Worm (Caenorhabditis elegans): Measurements from ENCODE around the gene C06H5.13.
"Not testable (repeated sequence)": the region's sequence is repeated elsewhere in the genome, so short reads cannot be mapped to it uniquely, and the experiment has no call there.

Gene C06H5.13

DNA sequence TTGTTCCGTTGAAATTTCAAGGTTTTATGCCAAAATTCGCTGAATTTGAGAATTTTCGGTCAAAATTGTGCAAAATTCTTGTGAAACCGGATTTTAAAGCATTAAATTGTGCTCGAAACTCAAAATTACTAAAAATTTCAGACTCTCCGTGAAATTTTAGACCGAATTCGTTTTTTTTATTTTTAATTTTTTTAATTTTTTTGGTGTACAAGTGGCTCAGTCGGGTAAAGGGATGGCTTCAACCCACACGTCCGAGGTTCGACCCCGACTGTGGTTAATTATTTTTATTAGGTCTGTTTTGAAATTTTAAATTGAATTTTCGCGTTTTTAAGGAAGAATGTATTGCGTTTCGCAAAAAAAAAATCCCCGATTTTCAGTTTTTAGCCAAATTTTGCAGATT, 41.4 kb upstream of the C06H5.13 start:
- TF ChIP-seq ama-1 (optimal IDR thresholded peaks at IDR 0.05) = no peak
- TF ChIP-seq nhr-67 (tag; optimal IDR thresholded peaks at IDR 0.05) = no peak
- TF ChIP-seq pqm-1 (tag; optimal IDR thresholded peaks at IDR 0.05) = no peak
- TF ChIP-seq ceh-9 (tag; optimal IDR thresholded peaks at IDR 0.05) = no peak
- no peak for TF ChIP-seq eor-1 (tag; optimal IDR thresholded peaks at IDR 0.05)
- no peak for TF ChIP-seq nhr-237 (tag; optimal IDR thresholded peaks at IDR 0.05)
- no peak for TF ChIP-seq fkh-2 (tag; optimal IDR thresholded peaks at IDR 0.05)
- no peak for TF ChIP-seq nhr-76 (tag; optimal IDR thresholded peaks at IDR 0.05)
- no peak for TF ChIP-seq fos-1 (tag; optimal IDR thresholded peaks at IDR 0.05)
- no peak for TF ChIP-seq mdl-1 (tag; optimal IDR thresholded peaks at IDR 0.05)
- TF ChIP-seq elt-3 (tag; optimal IDR thresholded peaks at IDR 0.05) = no peak
- no peak for TF ChIP-seq lin-39 (tag; optimal IDR thresholded peaks at IDR 0.05)

- TF ChIP-seq ama-1 (optimal IDR thresholded peaks at IDR 0.05) (no peak), aly-2 (tag; optimal IDR thresholded peaks at IDR 0.05) (no peak), nhr-76 (tag; optimal IDR thresholded peaks at IDR 0.05) (no peak), elt-3 (tag; optimal IDR thresholded peaks at IDR 0.05) (no peak), tbx-2 (tag; optimal IDR thresholded peaks at IDR 0.05) (no peak)
These were observed 38.3 kb upstream of the C06H5.13 start for ce11 chrV:17935857-17936256.

ce11 chrV:17931795-17932194, 34.2 kb upstream of the C06H5.13 start:
- TF ChIP-seq egl-5 (tag; optimal IDR thresholded peaks at IDR 0.05) (no peak), nhr-28 (tag; optimal IDR thresholded peaks at IDR 0.05) (no peak)

DNA sequence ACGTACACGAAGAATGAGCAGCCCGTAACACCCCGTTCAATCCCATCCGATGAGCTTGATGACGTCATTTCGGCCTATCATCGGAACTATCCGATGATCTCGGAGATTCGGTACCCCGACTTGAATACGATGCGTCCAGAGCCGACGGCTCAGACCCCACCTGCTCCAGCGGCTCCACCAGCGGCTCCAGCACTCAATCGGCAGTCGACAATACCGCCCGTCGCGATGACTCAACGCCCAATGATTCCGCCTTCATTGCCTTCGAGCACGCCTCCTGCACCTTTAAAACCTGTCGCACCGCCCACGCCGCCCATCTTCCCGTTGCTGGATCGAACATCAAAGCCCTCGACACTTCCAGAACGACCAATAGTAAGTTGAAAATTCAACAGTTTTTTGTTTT, 30.6 kb upstream of the C06H5.13 start:
- TF ChIP-seq pha-4 (tag; optimal IDR thresholded peaks at IDR 0.05) (no peak), elt-1 (tag; optimal IDR thresholded peaks at IDR 0.05) (no peak), skn-1 (tag; optimal IDR thresholded peaks at IDR 0.05) (no peak), nhr-43 (tag; optimal IDR thresholded peaks at IDR 0.05; ENCODE audit: poor library complexity, severe bottlenecking) (no peak), egl-27 (tag; optimal IDR thresholded peaks at IDR 0.05) (no peak)

- not testable (repeated sequence) for TF ChIP-seq daf-12, hmg-11, ceh-28 (tag; optimal IDR thresholded peaks at IDR 0.05)
These were observed 26.8 kb upstream of the C06H5.13 start, which contains the start of gene usp-50 for ce11 chrV:17924095-17925000. TSS of gene usp-50 (plus strand) at chrV:17924916.

DNA sequence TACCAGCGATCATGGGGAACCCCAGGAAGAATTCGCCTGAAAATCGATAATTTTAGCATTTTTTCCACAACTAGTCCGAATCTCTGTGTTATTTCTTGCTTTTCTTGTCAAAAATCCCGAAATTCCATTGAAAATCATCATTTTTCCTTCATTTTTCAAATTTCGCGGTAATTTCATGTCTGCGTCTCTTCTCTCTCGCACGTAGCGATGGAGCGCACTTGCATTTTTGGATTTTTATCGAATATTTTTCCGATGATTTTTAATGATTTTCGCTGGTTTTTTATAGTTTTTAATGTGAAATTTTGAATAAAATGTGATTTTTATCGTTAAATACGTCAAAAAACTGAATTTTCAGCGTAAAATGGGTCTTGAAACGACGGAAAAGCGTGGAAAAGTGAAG, 23.9 kb upstream of the C06H5.13 start, which contains the start of gene E01B7.2:
Gene E01B7.2, plus strand, starts transcription at position 350 of the 400 bp plus-strand sequence.
- peak; percentile 48 for TF ChIP-seq hmg-11 (tag; optimal IDR thresholded peaks at IDR 0.05)
- peak; percentile 47 for TF ChIP-seq snpc-4 (tag; optimal IDR thresholded peaks at IDR 0.05)
- no peak for TF ChIP-seq zag-1 (tag; optimal IDR thresholded peaks at IDR 0.05)
- TF ChIP-seq ceh-28 (tag; optimal IDR thresholded peaks at IDR 0.05) = peak; percentile 64
- TF ChIP-seq nhr-237 (tag; optimal IDR thresholded peaks at IDR 0.05) = no peak
- TF ChIP-seq unc-39 (tag; optimal IDR thresholded peaks at IDR 0.05) = no peak
- TF ChIP-seq fkh-2 (tag; optimal IDR thresholded peaks at IDR 0.05) = no peak
- TF ChIP-seq nhr-77 (tag; optimal IDR thresholded peaks at IDR 0.05) = no peak
- peak; percentile 89 for TF ChIP-seq nhr-23 (tag; optimal IDR thresholded peaks at IDR 0.05)
- TF ChIP-seq lin-39 (tag; optimal IDR thresholded peaks at IDR 0.05) = peak; percentile 35
- no peak for TF ChIP-seq ZK546.5 (tag; optimal IDR thresholded peaks at IDR 0.05)
- no peak for TF ChIP-seq lsy-12 (tag; optimal IDR thresholded peaks at IDR 0.05)
- TF ChIP-seq pha-4 (tag; optimal IDR thresholded peaks at IDR 0.05) = peak; percentile 86
- TF ChIP-seq egl-5 (tag; optimal IDR thresholded peaks at IDR 0.05) = no peak
- TF ChIP-seq nhr-43 (tag; optimal IDR thresholded peaks at IDR 0.05; ENCODE audit: poor library complexity, severe bottlenecking) = no peak
- no peak for TF ChIP-seq ztf-11 (tag; optimal IDR thresholded peaks at IDR 0.05)
- no peak for TF ChIP-seq mml-1 (tag; optimal IDR thresholded peaks at IDR 0.05)
- TF ChIP-seq unc-62 (GFP tag; optimal IDR thresholded peaks at IDR 0.05) = no peak
- no peak for TF ChIP-seq pqm-1 (tag; optimal IDR thresholded peaks at IDR 0.05)
- no peak for TF ChIP-seq ama-1 (optimal IDR thresholded peaks at IDR 0.05)
- TF ChIP-seq fkh-10 (GFP tag; optimal IDR thresholded peaks at IDR 0.05) = peak; percentile 24
- no peak for TF ChIP-seq elt-3 (tag; optimal IDR thresholded peaks at IDR 0.05)
- no peak for TF ChIP-seq ceh-9 (tag; optimal IDR thresholded peaks at IDR 0.05)
- TF ChIP-seq nfya-1 (tag; optimal IDR thresholded peaks at IDR 0.05; ENCODE audit: insufficient read depth) = peak; percentile 75
- no peak for TF ChIP-seq nhr-11 (tag; optimal IDR thresholded peaks at IDR 0.05)
- peak; percentile 47 for TF ChIP-seq nhr-25 (tag; optimal IDR thresholded peaks at IDR 0.05)
- TF ChIP-seq elt-2 (tag; optimal IDR thresholded peaks at IDR 0.05) = peak; percentile 21
- TF ChIP-seq ceh-82 (tag; optimal IDR thresholded peaks at IDR 0.05) = peak; percentile 71
- TF ChIP-seq egl-27 (tag; optimal IDR thresholded peaks at IDR 0.05) = no peak
- TF ChIP-seq sea-2 (GFP tag; optimal IDR thresholded peaks at IDR 0.05) = no peak

Data from whole organism, L3 larva.